Worm (Caenorhabditis elegans) whole organism, L2 larva: Measurements from ENCODE around the gene M163.22.
A peak's percentile ranks its signal among the peaks of the same experiment; 100 is the strongest.

Experiments
- C34F6.9 ChIP-seq: fragments of 150-350 bp; optimal IDR thresholded peaks from 2 replicates; lab custom pipeline; 2014; ENCODE audit warnings: missing biosample characterization, missing genetic modification characterization
- F13H6.1 ChIP-seq: sonication (generic microtip); optimal IDR thresholded peaks from 2 replicates; lab custom pipeline; 2016; ENCODE audit warnings: missing genetic modification characterization, missing compliant biosample characterization
- R02D3.7 ChIP-seq: fragments of 150-350 bp; optimal IDR thresholded peaks from 2 replicates; lab custom pipeline; 2014; ENCODE audit warnings: missing biosample characterization, missing genetic modification characterization
- Y55F3AM.14 ChIP-seq: fragments of 200-800 bp; sonication (Bioruptor generic); optimal IDR thresholded peaks from 2 replicates; lab custom pipeline; 2018; ENCODE audit warnings: mild to moderate bottlenecking, missing genetic modification characterization, missing compliant biosample characterization
- ZK546.5 ChIP-seq: sonication (generic microtip); optimal IDR thresholded peaks from 2 replicates; lab custom pipeline; 2017; ENCODE audit warnings: missing biosample characterization, missing genetic modification characterization
- alr-1 ChIP-seq: fragments of 150-350 bp; optimal IDR thresholded peaks from 2 replicates; lab custom pipeline; 2014; ENCODE audit warnings: missing biosample characterization, missing genetic modification characterization
- aly-2 ChIP-seq: fragments of 150-350 bp; optimal IDR thresholded peaks from 2 replicates; lab custom pipeline; 2014; ENCODE audit warnings: missing biosample characterization, missing genetic modification characterization
- ama-1 ChIP-seq: fragments of 150-350 bp; optimal IDR thresholded peaks from 2 replicates; lab custom pipeline; 2018; ENCODE audit warnings: inconsistent platforms
- blmp-1 ChIP-seq: sonication (generic microtip); optimal IDR thresholded peaks from 2 replicates; lab custom pipeline; 2017; ENCODE audit warnings: missing genetic modification characterization, mild to moderate bottlenecking, missing compliant biosample characterization, antibody characterized with exemption, moderate library complexity; ENCODE audit not compliant: insufficient read depth
- ceh-16 ChIP-seq: fragments of 150-350 bp; optimal IDR thresholded peaks from 2 replicates; lab custom pipeline; 2014; ENCODE audit warnings: missing biosample characterization, missing genetic modification characterization
- ceh-82 ChIP-seq: fragments of 150-350 bp; optimal IDR thresholded peaks from 2 replicates; lab custom pipeline; 2014; ENCODE audit warnings: missing biosample characterization, missing genetic modification characterization
- crh-2 ChIP-seq: sonication (generic microtip); optimal IDR thresholded peaks from 2 replicates; lab custom pipeline; 2017; ENCODE audit warnings: missing biosample characterization, missing genetic modification characterization
- dmd-4 ChIP-seq: sonication (generic microtip); optimal IDR thresholded peaks from 2 replicates; lab custom pipeline; 2017; ENCODE audit warnings: missing biosample characterization, missing genetic modification characterization
- egl-27 ChIP-seq: sonication (generic microtip); optimal IDR thresholded peaks from 3 replicates; lab custom pipeline; 2017; ENCODE audit warnings: missing biosample characterization, missing genetic modification reagents, missing genetic modification characterization
- elt-1 ChIP-seq: fragments of 150-350 bp; optimal IDR thresholded peaks from 2 replicates; lab custom pipeline; 2014; ENCODE audit warnings: missing biosample characterization, missing genetic modification characterization
- elt-3 ChIP-seq: sonication (generic microtip); optimal IDR thresholded peaks from 2 replicates; lab custom pipeline; 2017; ENCODE audit warnings: missing biosample characterization, missing genetic modification characterization
- fos-1 ChIP-seq: fragments of 150-350 bp; optimal IDR thresholded peaks from 2 replicates; lab custom pipeline; 2014; ENCODE audit warnings: missing biosample characterization, missing genetic modification characterization
- gmeb-1 ChIP-seq: fragments of 150-350 bp; optimal IDR thresholded peaks from 2 replicates; lab custom pipeline; 2014; ENCODE audit warnings: missing biosample characterization, missing genetic modification characterization
- lin-11 ChIP-seq: fragments of 150-350 bp; sonication (generic microtip); optimal IDR thresholded peaks from 2 replicates; lab custom pipeline; 2014; ENCODE audit warnings: missing biosample characterization, missing genetic modification characterization, inconsistent platforms, mixed read lengths
- lin-13 ChIP-seq: fragments of 150-350 bp; optimal IDR thresholded peaks from 2 replicates; lab custom pipeline; 2014; ENCODE audit warnings: missing biosample characterization, missing genetic modification reagents, missing genetic modification characterization
- lin-39 ChIP-seq: fragments of 150-350 bp; optimal IDR thresholded peaks from 2 replicates; lab custom pipeline; 2014; ENCODE audit warnings: missing biosample characterization, missing genetic modification reagents, missing genetic modification characterization
- lsy-2 ChIP-seq, 2 experiments: fragments of 150-350 bp in 1 of 2; sonication (generic microtip) in 1 of 2; optimal IDR thresholded peaks; 2 replicates each; lab custom pipeline; 2014 to 2017; ENCODE audit warnings: missing biosample characterization in 2 of 2, missing genetic modification characterization in 2 of 2
- mab-5 ChIP-seq: fragments of 150-350 bp; optimal IDR thresholded peaks from 2 replicates; lab custom pipeline; 2014; ENCODE audit warnings: missing biosample characterization, missing genetic modification characterization
- mbf-1 ChIP-seq: sonication (generic microtip); optimal IDR thresholded peaks from 2 replicates; lab custom pipeline; 2017; ENCODE audit warnings: missing biosample characterization, missing genetic modification characterization
- mdl-1 ChIP-seq, 2 experiments: fragments of 150-350 bp in 1 of 2; sonication (generic microtip) in 1 of 2; optimal IDR thresholded peaks; 2 replicates each; lab custom pipeline; 2017; ENCODE audit warnings: missing biosample characterization in 2 of 2, missing genetic modification characterization in 2 of 2
- nhr-10 ChIP-seq: sonication (generic microtip); optimal IDR thresholded peaks from 2 replicates; lab custom pipeline; 2017; ENCODE audit warnings: missing biosample characterization, missing genetic modification characterization
- nhr-11 ChIP-seq: fragments of 150-350 bp; optimal IDR thresholded peaks from 2 replicates; lab custom pipeline; 2014; ENCODE audit warnings: missing biosample characterization, missing genetic modification characterization
- nhr-12 ChIP-seq: fragments of 150-350 bp; optimal IDR thresholded peaks from 2 replicates; lab custom pipeline; 2014; ENCODE audit warnings: missing biosample characterization, missing genetic modification characterization
- nhr-129 ChIP-seq: fragments of 150-350 bp; optimal IDR thresholded peaks from 2 replicates; lab custom pipeline; 2014; ENCODE audit warnings: missing biosample characterization, missing genetic modification characterization
- nhr-21 ChIP-seq: fragments of 150-350 bp; optimal IDR thresholded peaks from 2 replicates; lab custom pipeline; 2014; ENCODE audit warnings: missing biosample characterization, missing genetic modification characterization
- nhr-237 ChIP-seq: fragments of 150-350 bp; optimal IDR thresholded peaks from 2 replicates; lab custom pipeline; 2014; ENCODE audit warnings: missing biosample characterization, missing genetic modification characterization
- nhr-25 ChIP-seq: fragments of 150-350 bp; sonication (generic microtip); optimal IDR thresholded peaks from 3 replicates; lab custom pipeline; 2014; ENCODE audit warnings: missing biosample characterization, missing genetic modification characterization
- nhr-6 ChIP-seq: fragments of 150-350 bp; optimal IDR thresholded peaks from 2 replicates; lab custom pipeline; 2014; ENCODE audit warnings: missing biosample characterization, missing genetic modification characterization
- nhr-77 ChIP-seq: fragments of 150-350 bp; optimal IDR thresholded peaks from 2 replicates; lab custom pipeline; 2014; ENCODE audit warnings: missing biosample characterization, missing genetic modification characterization
- peb-1 ChIP-seq: fragments of 150-350 bp; optimal IDR thresholded peaks from 2 replicates; lab custom pipeline; 2014; ENCODE audit warnings: missing biosample characterization, missing genetic modification characterization
- sem-4 ChIP-seq: fragments of 150-350 bp; optimal IDR thresholded peaks from 2 replicates; lab custom pipeline; 2014; ENCODE audit warnings: missing biosample characterization, missing genetic modification reagents, missing genetic modification characterization
- skn-1 ChIP-seq: sonication (generic microtip); optimal IDR thresholded peaks from 2 replicates; lab custom pipeline; 2017; ENCODE audit warnings: missing biosample characterization, missing genetic modification characterization
- sma-3 ChIP-seq: sonication (generic microtip); optimal IDR thresholded peaks from 2 replicates; lab custom pipeline; 2016; ENCODE audit warnings: missing genetic modification reagents, missing genetic modification characterization, missing compliant biosample characterization
- sma-9 ChIP-seq, 2 experiments: fragments of 150-350 bp in 1 of 2; sonication (generic microtip) in 1 of 2; optimal IDR thresholded peaks; 2 replicates each; lab custom pipeline; 2014 to 2016; ENCODE audit warnings: missing genetic modification characterization in 2 of 2, mild to moderate bottlenecking in 1 of 2, missing biosample characterization in 1 of 2, missing compliant biosample characterization in 1 of 2, missing genetic modification reagents in 1 of 2, moderate library complexity in 1 of 2
- snpc-4 ChIP-seq: fragments of 150-350 bp; optimal IDR thresholded peaks from 2 replicates; lab custom pipeline; 2014; ENCODE audit warnings: missing biosample characterization, missing genetic modification characterization
- unc-39 ChIP-seq: fragments of 150-350 bp; optimal IDR thresholded peaks from 2 replicates; lab custom pipeline; 2014; ENCODE audit warnings: missing biosample characterization, missing genetic modification characterization
- unc-55 ChIP-seq: fragments of 150-350 bp; sonication (generic microtip); optimal IDR thresholded peaks from 3 replicates; lab custom pipeline; 2014; ENCODE audit warnings: missing biosample characterization, missing genetic modification reagents, missing genetic modification characterization
- unc-62 ChIP-seq: fragments of 150-350 bp; optimal IDR thresholded peaks from 2 replicates; lab custom pipeline; 2014; ENCODE audit warnings: missing biosample characterization, missing genetic modification reagents, missing genetic modification characterization
- zag-1 ChIP-seq: fragments of 150-350 bp; optimal IDR thresholded peaks from 2 replicates; lab custom pipeline; 2014; ENCODE audit warnings: missing biosample characterization, missing genetic modification characterization
- ztf-1 ChIP-seq: fragments of 200-800 bp; sonication (Bioruptor generic); conservative IDR thresholded peaks from 2 replicates; pipeline ENCODE4 v1.3.6; 2022; ENCODE audit warnings: missing genetic modification characterization, missing compliant biosample characterization
- ztf-11 ChIP-seq: sonication (generic microtip); optimal IDR thresholded peaks from 2 replicates; lab custom pipeline; 2017; ENCODE audit warnings: missing biosample characterization, missing genetic modification characterization
- ztf-4 ChIP-seq: fragments of 150-350 bp; optimal IDR thresholded peaks from 2 replicates; lab custom pipeline; 2014; ENCODE audit warnings: missing biosample characterization, missing genetic modification characterization

Gene M163.22

DNA sequence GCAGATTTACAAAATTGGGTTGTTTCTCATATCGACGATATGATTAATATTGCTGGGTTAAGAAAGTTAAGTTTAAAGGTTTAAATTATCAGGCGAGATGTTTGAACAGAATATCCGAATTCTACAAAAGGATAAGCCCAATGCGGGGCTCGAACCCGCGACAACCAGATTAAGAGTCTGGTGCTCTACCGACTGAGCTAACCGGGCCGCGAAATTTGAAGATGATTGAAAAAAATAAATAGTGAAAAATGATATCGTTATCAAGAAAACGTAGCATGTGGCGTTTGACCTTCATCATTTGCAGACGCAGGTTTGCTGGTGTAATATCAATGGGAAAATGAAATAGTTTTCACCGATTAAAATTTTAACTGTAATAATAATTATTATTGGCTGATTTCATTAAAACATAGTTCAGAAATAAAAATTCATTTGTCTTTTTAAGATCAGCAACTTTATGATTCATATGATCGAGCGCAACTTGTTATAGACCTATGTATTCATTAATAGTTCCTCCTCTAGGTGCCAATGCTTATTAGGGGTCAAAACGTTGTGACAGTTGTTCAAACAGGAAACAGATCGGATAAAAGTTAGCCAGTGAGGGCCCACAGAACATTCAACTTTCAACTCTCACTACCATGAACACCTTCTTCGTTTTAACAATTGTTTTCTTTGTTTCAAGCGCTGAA lies 13.2 kb downstream of the M163.22 start, which contains the start of gene M163.11:
Gene M163.11 (plus strand): TSS at position 636 of the 686 bp plus-strand sequence.
- TF ChIP-seq unc-39 (no peak), dmd-4 (tag; lab: Kevin White, UChicago) (no peak), snpc-4 (no peak), sma-3 (GFP tag; lab: Kevin White, UChicago) (peak; percentile 57), ztf-11 (no peak), unc-62 (GFP tag; lab: Kevin White, UChicago) (no peak), gmeb-1 (tag; lab: Kevin White, UChicago) (peak; percentile 35), ceh-82 (no peak), lin-11 (no peak), elt-1 (tag; lab: Kevin White, UChicago) (no peak), nhr-129 (tag; lab: Kevin White, UChicago) (peak; percentile 1), F13H6.1 (tag; lab: Kevin White, UChicago) (peak; percentile 1), fos-1 (peak; percentile 12), C34F6.9 (tag; lab: Kevin White, UChicago) (no peak), nhr-21 (tag; lab: Kevin White, UChicago) (peak; percentile 27), crh-2 (tag; lab: Kevin White, UChicago) (peak; percentile 40), sma-9 (GFP tag; optimal IDR thresholded peaks at IDR 0.05; lab: Kevin White, UChicago) (peak; percentile 4), sma-9 (tag; optimal IDR thresholded peaks at IDR 0.05; lab: Kevin White, UChicago) (no peak), egl-27 (tag; lab: Kevin White, UChicago) (no peak), ztf-1 (GFP tag; lab: Robert Waterston, UW) (no peak), nhr-12 (tag; lab: Kevin White, UChicago) (no peak), lsy-2 (tag; optimal IDR thresholded peaks at IDR 0.05; lab: Kevin White, UChicago) (peak in 1 of 2 experiments; percentile 11)

DNA sequence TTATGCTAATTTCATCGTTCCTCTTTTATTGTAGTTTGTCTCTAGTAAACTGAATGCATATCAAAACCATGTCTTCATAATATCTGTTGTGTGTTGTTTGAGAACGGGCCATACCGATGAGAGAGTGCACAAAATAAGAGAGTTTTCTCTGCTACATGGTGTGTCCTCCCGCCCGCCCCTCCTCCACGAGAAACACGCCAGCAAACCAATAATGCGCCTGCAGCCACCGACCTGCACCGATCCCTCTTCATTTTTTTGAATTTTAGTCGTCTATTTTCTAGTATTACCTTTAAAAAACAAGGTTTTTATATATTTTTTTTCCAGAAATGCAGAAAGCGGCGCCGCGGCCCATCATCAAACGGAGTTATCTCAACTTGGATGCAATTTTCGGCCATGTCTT lies 14.6 kb downstream of the M163.22 start, which contains the start of gene gfi-3:
Gene gfi-3 (plus strand): TSS at position 325 of the 400 bp plus-strand sequence.
- TF ChIP-seq R02D3.7 (tag; lab: Kevin White, UChicago) (no peak), mbf-1 (tag; lab: Kevin White, UChicago) (no peak), C34F6.9 (tag; lab: Kevin White, UChicago) (peak; percentile 62), nhr-237 (tag; lab: Kevin White, UChicago) (no peak), blmp-1 (tag; lab: Kevin White, UChicago) (peak; percentile 25), unc-39 (no peak), ZK546.5 (tag; lab: Kevin White, UChicago) (no peak), aly-2 (tag; lab: Kevin White, UChicago) (no peak), nhr-11 (tag; lab: Kevin White, UChicago) (no peak), ztf-4 (tag; lab: Kevin White, UChicago) (peak; percentile 36), sma-3 (GFP tag; lab: Kevin White, UChicago) (peak; percentile 84), ztf-1 (GFP tag; lab: Robert Waterston, UW) (no peak), zag-1 (tag; lab: Kevin White, UChicago) (peak; percentile 13), ama-1 (lab: Kevin White, UChicago) (no peak), gmeb-1 (tag; lab: Kevin White, UChicago) (peak; percentile 79), egl-27 (tag; lab: Kevin White, UChicago) (peak; percentile 77), snpc-4 (peak; percentile 89), lin-13 (GFP tag; lab: Kevin White, UChicago) (peak; percentile 89), lsy-2 (tag; optimal IDR thresholded peaks at IDR 0.05; lab: Kevin White, UChicago) (peak; percentile 58 to 84), Y55F3AM.14 (GFP tag; lab: Kevin White, UChicago) (peak; percentile 8), nhr-6 (tag; lab: Kevin White, UChicago) (peak; percentile 48), nhr-77 (tag; lab: Kevin White, UChicago) (no peak), peb-1 (tag; lab: Kevin White, UChicago) (no peak), elt-1 (tag; lab: Kevin White, UChicago) (no peak), mab-5 (tag; lab: Kevin White, UChicago) (peak; percentile 82), fos-1 (peak; percentile 73), sma-9 (GFP tag; optimal IDR thresholded peaks at IDR 0.05; lab: Kevin White, UChicago) (peak; percentile 84), sma-9 (tag; optimal IDR thresholded peaks at IDR 0.05; lab: Kevin White, UChicago) (no peak), nhr-25 (tag; lab: Kevin White, UChicago) (peak; percentile 82), alr-1 (no peak), ztf-11 (no peak), mdl-1 (tag; optimal IDR thresholded peaks at IDR 0.05; lab: Kevin White, UChicago) (peak; percentile 0 to 48), crh-2 (tag; lab: Kevin White, UChicago) (peak; percentile 85), ceh-16 (tag; lab: Kevin White, UChicago) (peak; percentile 69), nhr-129 (tag; lab: Kevin White, UChicago) (peak; percentile 80), dmd-4 (tag; lab: Kevin White, UChicago) (no peak), F13H6.1 (tag; lab: Kevin White, UChicago) (peak; percentile 89), nhr-10 (tag; lab: Kevin White, UChicago) (no peak), skn-1 (tag; lab: Kevin White, UChicago) (no peak), unc-55 (GFP tag; lab: Kevin White, UChicago) (peak; percentile 79), nhr-12 (tag; lab: Kevin White, UChicago) (no peak), sem-4 (tag; lab: Kevin White, UChicago) (peak; percentile 59), lin-11 (peak; percentile 84), elt-3 (no peak), unc-62 (GFP tag; lab: Kevin White, UChicago) (no peak), lin-39 (tag; lab: Kevin White, UChicago) (no peak), nhr-21 (tag; lab: Kevin White, UChicago) (peak; percentile 80)
